Fruit fly (Drosophila melanogaster) whole organism, embryonic: Measurements from ENCODE around the gene CG7054.
A peak's percentile ranks its signal among the peaks of the same experiment; 100 is the strongest.

Experiments used
- Abd-B ChIP-seq: fragments of 200-800 bp; sonication (Bioruptor generic); optimal IDR thresholded peaks from 2 replicates; lab custom pipeline; 2018; ENCODE audit warnings: missing biosample characterization, mild to moderate bottlenecking, missing genetic modification characterization, moderate library complexity
- BEAF-32 ChIP-seq: fragments of 200-800 bp; sonication (Bioruptor generic); optimal IDR thresholded peaks from 3 replicates; lab custom pipeline; 2017; ENCODE audit warnings: missing biosample characterization, missing genetic modification characterization, mild to moderate bottlenecking, moderate library complexity, missing genetic modification reagents
- CG10462 ChIP-seq: fragments of 200-800 bp; sonication (Bioruptor generic); optimal IDR thresholded peaks from 2 replicates; lab custom pipeline; 2016; ENCODE audit warnings: missing biosample characterization, missing genetic modification characterization
- CG11695 ChIP-seq: fragments of 200-800 bp; sonication (Bioruptor generic); IDR thresholded peaks from 3 replicates; pipeline ENCODE4 v1.3.6; 2022; ENCODE audit warnings: missing biosample characterization, missing genetic modification characterization
- CG1233 ChIP-seq: fragments of 200-800 bp; sonication (Bioruptor generic); optimal IDR thresholded peaks from 4 replicates; lab custom pipeline; 2018; ENCODE audit warnings: missing biosample characterization, mild to moderate bottlenecking, missing genetic modification characterization
- CG12391 ChIP-seq: fragments of 200-800 bp; sonication (Bioruptor generic); optimal IDR thresholded peaks from 3 replicates; lab custom pipeline; 2018; ENCODE audit warnings: missing biosample characterization, mild to moderate bottlenecking, missing genetic modification characterization, moderate library complexity
- CG13775 ChIP-seq: fragments of 200-800 bp; sonication (Bioruptor generic); optimal IDR thresholded peaks from 3 replicates; lab custom pipeline; 2017; ENCODE audit warnings: missing biosample characterization, mild to moderate bottlenecking, missing genetic modification characterization
- CG14050 ChIP-seq: fragments of 200-800 bp; sonication (Bioruptor generic); IDR thresholded peaks from 3 replicates; pipeline ENCODE4 v1.3.6; 2022; ENCODE audit warnings: missing biosample characterization, missing genetic modification characterization
- CG14441 ChIP-seq: fragments of 200-800 bp; sonication (Bioruptor generic); IDR thresholded peaks from 2 replicates; pipeline ENCODE4 v1.3.6; 2022; ENCODE audit warnings: missing biosample characterization, missing genetic modification characterization
- CG14710 ChIP-seq: fragments of 200-800 bp; sonication (Bioruptor generic); optimal IDR thresholded peaks from 3 replicates; lab custom pipeline; 2019; ENCODE audit warnings: missing biosample characterization, mild to moderate bottlenecking, missing genetic modification characterization, moderate library complexity
- CG14860 ChIP-seq: fragments of 200-800 bp; sonication (Bioruptor generic); IDR thresholded peaks from 3 replicates; pipeline ENCODE4 v1.3.6; 2022; ENCODE audit warnings: missing biosample characterization, missing genetic modification characterization; ENCODE audit not compliant: partially characterized antibody
- CG14965 ChIP-seq: fragments of 200-800 bp; sonication (Bioruptor generic); optimal IDR thresholded peaks from 2 replicates; lab custom pipeline; 2016; ENCODE audit warnings: missing biosample characterization, missing genetic modification characterization, borderline replicate concordance
- CG15073 ChIP-seq: fragments of 200-800 bp; sonication (Bioruptor generic); optimal IDR thresholded peaks from 2 replicates; lab custom pipeline; 2016; ENCODE audit warnings: missing biosample characterization, missing genetic modification characterization
- CG16813 ChIP-seq: fragments of 200-800 bp; sonication (Bioruptor generic); IDR thresholded peaks from 3 replicates; pipeline ENCODE4 v1.3.6; 2022; ENCODE audit warnings: missing biosample characterization, missing genetic modification characterization; ENCODE audit not compliant: partially characterized antibody
- CG17186 ChIP-seq: fragments of 200-800 bp; sonication (Bioruptor generic); optimal IDR thresholded peaks from 3 replicates; lab custom pipeline; 2017; ENCODE audit warnings: missing biosample characterization, missing genetic modification reagents, missing genetic modification characterization
- CG17829 ChIP-seq: fragments of 200-800 bp; optimal IDR thresholded peaks from 2 replicates; lab custom pipeline; 2019; ENCODE audit warnings: missing biosample characterization, mild to moderate bottlenecking, missing genetic modification characterization, moderate library complexity
- CG18764 ChIP-seq: fragments of 200-800 bp; sonication (Bioruptor generic); optimal IDR thresholded peaks from 3 replicates; lab custom pipeline; 2016; ENCODE audit warnings: missing biosample characterization, missing genetic modification characterization
- CG2120 ChIP-seq: fragments of 200-800 bp; sonication (Bioruptor generic); optimal IDR thresholded peaks from 3 replicates; lab custom pipeline; 2016; ENCODE audit warnings: missing biosample characterization, missing genetic modification characterization
- CG2889 ChIP-seq: fragments of 200-800 bp; sonication (Bioruptor generic); IDR thresholded peaks from 3 replicates; pipeline ENCODE4 v1.3.6; 2022; ENCODE audit warnings: missing biosample characterization, missing genetic modification characterization
- CG32767 ChIP-seq: fragments of 200-800 bp; sonication (Bioruptor generic); IDR thresholded peaks from 2 replicates; pipeline ENCODE4 v1.3.6; 2022; ENCODE audit warnings: missing biosample characterization, missing genetic modification characterization
- CG7271 ChIP-seq: fragments of 200-800 bp; sonication (Bioruptor generic); optimal IDR thresholded peaks from 2 replicates; lab custom pipeline; 2018; ENCODE audit warnings: missing biosample characterization, mild to moderate bottlenecking, missing genetic modification characterization, moderate library complexity
- CG8359 ChIP-seq: fragments of 200-800 bp; sonication (Bioruptor generic); optimal IDR thresholded peaks from 2 replicates; lab custom pipeline; 2017; ENCODE audit warnings: missing biosample characterization, mild to moderate bottlenecking, missing genetic modification characterization, borderline replicate concordance
- CG8765 ChIP-seq: fragments of 200-800 bp; sonication (Bioruptor generic); IDR thresholded peaks from 2 replicates; pipeline ENCODE4 v1.3.6; 2022; ENCODE audit warnings: missing biosample characterization, missing genetic modification characterization
- CoRest ChIP-seq: fragments of 200-800 bp; sonication (Bioruptor generic); optimal IDR thresholded peaks from 3 replicates; lab custom pipeline; 2018; ENCODE audit warnings: missing biosample characterization, mild to moderate bottlenecking, missing genetic modification characterization, moderate library complexity
- Dll ChIP-seq: fragments of 200-800 bp; sonication (Bioruptor generic); IDR thresholded peaks from 4 replicates; pipeline ENCODE4 v1.3.6; 2022; ENCODE audit warnings: missing biosample characterization, missing genetic modification characterization; ENCODE audit not compliant: partially characterized antibody
- E2f2 ChIP-seq: fragments of 200-800 bp; sonication (Bioruptor generic); IDR thresholded peaks from 2 replicates; pipeline ENCODE4 v1.3.6; 2022; ENCODE audit warnings: missing biosample characterization, missing genetic modification characterization
- Gug ChIP-seq: fragments of 200-800 bp; sonication (Bioruptor generic); IDR thresholded peaks from 4 replicates; pipeline ENCODE4 v1.3.6; 2022; ENCODE audit warnings: missing biosample characterization, missing genetic modification characterization
- HLH54F ChIP-seq: fragments of 200-800 bp; sonication (Bioruptor generic); optimal IDR thresholded peaks from 3 replicates; lab custom pipeline; 2016; ENCODE audit warnings: missing biosample characterization, missing genetic modification characterization
- Hsf ChIP-seq: fragments of 200-800 bp; sonication (Bioruptor generic); optimal IDR thresholded peaks from 3 replicates; lab custom pipeline; 2016; ENCODE audit warnings: missing biosample characterization, missing genetic modification characterization
- MBD-R2 ChIP-seq: fragments of 200-800 bp; sonication (Bioruptor generic); IDR thresholded peaks from 2 replicates; pipeline ENCODE4 v1.3.6; 2022; ENCODE audit warnings: missing biosample characterization, missing genetic modification characterization
- Nf-YA ChIP-seq: fragments of 200-800 bp; sonication (Bioruptor generic); IDR thresholded peaks from 2 replicates; pipeline ENCODE4 v1.3.6; 2022; ENCODE audit warnings: missing biosample characterization, missing genetic modification characterization
- Rfx ChIP-seq: fragments of 200-800 bp; sonication (Bioruptor generic); IDR thresholded peaks from 2 replicates; pipeline ENCODE4 v1.3.6; 2022; ENCODE audit warnings: missing biosample characterization, missing genetic modification characterization
- Spps ChIP-seq: fragments of 200-800 bp; sonication (Bioruptor generic); optimal IDR thresholded peaks from 2 replicates; lab custom pipeline; 2018; ENCODE audit warnings: missing biosample characterization, mild to moderate bottlenecking, missing genetic modification characterization
- abd-A ChIP-seq: fragments of 200-800 bp; sonication (Bioruptor generic); optimal IDR thresholded peaks from 3 replicates; lab custom pipeline; 2019; ENCODE audit warnings: missing biosample characterization, mild to moderate bottlenecking, missing genetic modification characterization, moderate library complexity
- ara ChIP-seq: fragments of 200-800 bp; sonication (Bioruptor generic); IDR thresholded peaks from 2 replicates; pipeline ENCODE4 v1.3.6; 2022; ENCODE audit warnings: missing biosample characterization, missing genetic modification characterization
- crc ChIP-seq: fragments of 200-800 bp; sonication (Bioruptor generic); optimal IDR thresholded peaks from 2 replicates; lab custom pipeline; 2016; ENCODE audit warnings: missing biosample characterization, missing genetic modification characterization
- fu2 ChIP-seq: fragments of 200-800 bp; sonication (Bioruptor generic); optimal IDR thresholded peaks from 2 replicates; lab custom pipeline; 2016; ENCODE audit warnings: missing biosample characterization, missing genetic modification characterization
- hbn ChIP-seq: fragments of 200-800 bp; sonication (Bioruptor generic); IDR thresholded peaks from 2 replicates; pipeline ENCODE4 v1.3.6; 2022; ENCODE audit warnings: missing biosample characterization, missing genetic modification characterization; ENCODE audit not compliant: partially characterized antibody
- insv ChIP-seq, 2 experiments: fragments of 200-800 bp; sonication (Bioruptor generic); optimal IDR thresholded peaks; 3 replicates each; lab custom pipeline; 2016 to 2018; ENCODE audit warnings: missing biosample characterization in 2 of 2, missing genetic modification characterization in 2 of 2
- jigr1 ChIP-seq: fragments of 200-800 bp; sonication (Bioruptor generic); IDR thresholded peaks from 3 replicates; pipeline ENCODE4 v1.3.6; 2022; ENCODE audit warnings: missing biosample characterization, missing genetic modification characterization
- jing ChIP-seq: fragments of 200-800 bp; sonication (Bioruptor generic); optimal IDR thresholded peaks from 2 replicates; lab custom pipeline; 2018; ENCODE audit warnings: missing biosample characterization, mild to moderate bottlenecking, missing genetic modification characterization
- lilli ChIP-seq: fragments of 200-800 bp; sonication (Bioruptor generic); optimal IDR thresholded peaks from 3 replicates; lab custom pipeline; 2016; ENCODE audit warnings: missing biosample characterization, missing genetic modification characterization
- mld ChIP-seq: fragments of 200-800 bp; sonication (Bioruptor generic); IDR thresholded peaks from 3 replicates; pipeline ENCODE4 v1.3.6; 2022; ENCODE audit warnings: missing biosample characterization, missing genetic modification characterization; ENCODE audit not compliant: partially characterized antibody
- nom ChIP-seq: fragments of 200-800 bp; sonication (Bioruptor generic); optimal IDR thresholded peaks from 2 replicates; lab custom pipeline; 2017; ENCODE audit warnings: missing biosample characterization, missing genetic modification characterization, mild to moderate bottlenecking, moderate library complexity, missing genetic modification reagents
- sisA ChIP-seq: fragments of 200-800 bp; sonication (Bioruptor generic); IDR thresholded peaks from 2 replicates; pipeline ENCODE4 v1.3.6; 2022; ENCODE audit warnings: missing biosample characterization, missing genetic modification characterization
- sna ChIP-seq: fragments of 200-800 bp; sonication (Bioruptor generic); IDR thresholded peaks from 2 replicates; pipeline ENCODE4 v1.3.6; 2022; ENCODE audit warnings: missing biosample characterization, missing genetic modification characterization; ENCODE audit not compliant: partially characterized antibody
- toy ChIP-seq: fragments of 200-800 bp; sonication (Bioruptor generic); IDR thresholded peaks from 2 replicates; pipeline ENCODE4 v1.3.6; 2022; ENCODE audit warnings: missing biosample characterization, missing genetic modification characterization
- tx ChIP-seq: fragments of 200-800 bp; sonication (Bioruptor generic); optimal IDR thresholded peaks from 2 replicates; lab custom pipeline; 2016; ENCODE audit warnings: missing biosample characterization, missing genetic modification characterization
- vnd ChIP-seq: fragments of 200-800 bp; sonication (Bioruptor generic); IDR thresholded peaks from 3 replicates; pipeline ENCODE4 v1.3.6; 2022; ENCODE audit warnings: missing biosample characterization, missing genetic modification characterization; ENCODE audit not compliant: partially characterized antibody

The CG7054 gene

dm6 chr3R:22491088-22491879 lies 26.5 kb downstream of the CG7054 start, which contains the start of the genes CCT1 and tHMG1 (continued):
- TF ChIP-seq CG2120 (GFP tag; lab: Kevin White, UChicago) (peak; percentile 27), nom (no peak), CG15073 (GFP tag; lab: Kevin White, UChicago) (no peak), CG14860 (GFP tag; lab: Robert Waterston, UW) (peak; percentile 95), CG8765 (GFP tag; lab: Robert Waterston, UW) (no peak), CG2889 (GFP tag; lab: Robert Waterston, UW) (no peak), Nf-YA (GFP tag; lab: Robert Waterston, UW) (0 out of 2 replicates have a peak, but pooled peaks have one; percentile 21), CG17829 (peak; percentile 30), mld (GFP tag; lab: Robert Waterston, UW) (peak; percentile 91; the same call in 2 of the 3 replicates), toy (no peak), E2f2 (GFP tag; lab: Robert Waterston, UW) (peak; percentile 81), CG13775 (GFP tag; lab: Kevin White, UChicago) (peak; percentile 28), CG14050 (GFP tag; lab: Robert Waterston, UW) (no peak), jigr1 (no peak), CG14441 (GFP tag; lab: Robert Waterston, UW) (no peak), MBD-R2 (GFP tag; lab: Robert Waterston, UW) (peak; percentile 52; the same call in 1 of the 2 replicates), vnd (GFP tag; lab: Robert Waterston, UW) (peak; percentile 97), CG16813 (GFP tag; lab: Robert Waterston, UW) (peak; percentile 96), HLH54F (GFP tag; lab: Kevin White, UChicago) (no peak), sisA (GFP tag; lab: Robert Waterston, UW) (no peak), crc (no peak), lilli (GFP tag; lab: Kevin White, UChicago) (peak; percentile 42), CG17186 (GFP tag; lab: Kevin White, UChicago) (peak; percentile 17), Gug (GFP tag; lab: Robert Waterston, UW) (no peak), Hsf (GFP tag; lab: Kevin White, UChicago) (peak; percentile 11), CG7271 (tag; lab: Kevin White, UChicago) (no peak), abd-A (tag; lab: Kevin White, UChicago) (no peak), jing (GFP tag; lab: Kevin White, UChicago) (no peak), sna (GFP tag; lab: Robert Waterston, UW) (peak; percentile 97), CG18764 (GFP tag; lab: Kevin White, UChicago) (no peak), CG14965 (GFP tag; lab: Kevin White, UChicago) (no peak), tx (GFP tag; lab: Kevin White, UChicago) (peak; percentile 47), CG12391 (tag; lab: Kevin White, UChicago) (peak; percentile 28), CoRest (peak; percentile 62), CG11695 (GFP tag; lab: Robert Waterston, UW) (no peak), Dll (peak; percentile 98), CG14710 (tag; lab: Kevin White, UChicago) (peak; percentile 67), fu2 (no peak), insv (GFP tag; optimal IDR thresholded peaks at IDR 0.05; lab: Kevin White, UChicago) (no peak), CG10462 (GFP tag; lab: Kevin White, UChicago) (no peak), BEAF-32 (GFP tag; lab: Kevin White, UChicago) (peak; percentile 89), CG1233 (GFP tag; lab: Kevin White, UChicago) (no peak), Rfx (GFP tag; lab: Robert Waterston, UW) (no peak), CG8359 (GFP tag; lab: Kevin White, UChicago) (no peak), hbn (GFP tag; lab: Robert Waterston, UW) (peak; percentile 95), ara (GFP tag; lab: Robert Waterston, UW) (no peak), Spps (tag; lab: Kevin White, UChicago) (peak; percentile 19), CG32767 (GFP tag; lab: Robert Waterston, UW) (no peak), Abd-B (GFP tag; lab: Kevin White, UChicago) (no peak)
